Worm (Caenorhabditis elegans) whole organism, L1 larva: ENCODE results near the gene dhs-18.

Experiments used
- ceh-90 ChIP-seq: sonication (generic microtip); optimal IDR thresholded peaks from 2 replicates; lab custom pipeline; 2016; ENCODE audit warnings: missing genetic modification characterization, missing compliant biosample characterization
- ets-5 ChIP-seq: fragments of 200-800 bp; sonication (Bioruptor generic); IDR thresholded peaks from 2 replicates; pipeline ENCODE4 v1.3.6; 2022; ENCODE audit warnings: missing genetic modification characterization, missing compliant biosample characterization
- fkh-10 ChIP-seq: sonication (generic microtip); optimal IDR thresholded peaks from 2 replicates; lab custom pipeline; 2017; ENCODE audit warnings: missing biosample characterization, missing genetic modification reagents, missing genetic modification characterization
- fos-1 ChIP-seq: fragments of 150-350 bp; optimal IDR thresholded peaks from 2 replicates; lab custom pipeline; 2014; ENCODE audit warnings: missing biosample characterization, missing genetic modification characterization
- irx-1 ChIP-seq: sonication (generic microtip); optimal IDR thresholded peaks from 2 replicates; lab custom pipeline; 2016; ENCODE audit warnings: missing genetic modification characterization, missing compliant biosample characterization
- unc-62 ChIP-seq: fragments of 150-350 bp; optimal IDR thresholded peaks from 2 replicates; lab custom pipeline; 2014; ENCODE audit warnings: missing biosample characterization, missing genetic modification reagents, missing genetic modification characterization

DNA sequence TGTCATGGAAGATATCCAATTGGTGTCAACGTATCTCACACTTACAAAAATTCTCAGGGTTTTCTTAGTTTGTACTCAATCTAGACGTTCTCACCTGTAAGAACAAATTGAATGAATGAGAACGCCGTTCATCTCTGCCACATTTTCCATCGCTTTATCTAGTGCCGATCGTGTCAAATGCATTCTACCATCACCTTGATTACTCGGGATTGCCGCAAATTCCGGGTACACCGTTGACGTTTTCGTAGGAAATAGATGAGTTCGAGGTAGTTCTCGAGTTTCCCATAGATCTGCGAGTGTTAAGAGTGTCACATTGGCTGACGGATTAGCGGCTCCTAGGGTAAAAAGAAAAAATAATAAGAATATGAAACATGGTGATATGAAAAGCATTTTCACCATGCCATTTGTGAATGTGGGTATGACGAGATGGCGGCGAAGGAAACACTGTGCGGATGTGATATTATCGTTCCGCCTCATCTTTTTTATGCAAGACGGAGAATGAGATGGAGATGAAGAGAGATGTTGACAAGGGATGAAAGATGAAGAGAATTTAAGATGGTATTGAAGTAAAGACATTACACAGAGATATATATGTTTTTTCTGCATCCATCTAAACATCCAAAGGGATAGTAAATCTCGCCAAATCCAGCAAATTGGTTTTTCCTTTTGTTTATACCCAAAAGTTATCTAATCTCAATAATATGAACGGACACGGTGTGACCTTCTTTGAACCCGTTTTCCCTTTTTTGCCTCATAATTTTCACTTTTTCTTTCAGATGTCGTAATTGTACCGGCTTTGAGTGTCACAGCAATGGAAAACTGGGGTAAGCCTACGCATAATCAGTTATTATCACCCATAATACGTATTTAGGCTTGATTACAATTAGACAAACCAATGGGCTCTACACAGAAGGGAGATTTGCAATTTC is 46.8 kb upstream of the dhs-18 start, which contains the start of gene lact-8:
- TF ChIP-seq fkh-10 (GFP tag; lab: Kevin White, UChicago) (no peak), fos-1 (tag; lab: Kevin White, UChicago) (no peak), irx-1 (no peak), ets-5 (GFP tag; lab: Robert Waterston, UW) (no peak), ceh-90 (tag; lab: Kevin White, UChicago) (no peak), unc-62 (GFP tag; lab: Kevin White, UChicago) (no peak)
